Worm (Caenorhabditis elegans): ENCODE measurements around the gene H40L08.1.

- TF ChIP-seq ces-1 (GFP tag; optimal IDR thresholded peaks at IDR 0.05) (no peak), R02D3.7 (tag; optimal IDR thresholded peaks at IDR 0.05) (no peak), F10B5.3 (tag; optimal IDR thresholded peaks at IDR 0.05) (no peak)
These were observed 44.1 kb downstream of the H40L08.1 start for ce11 chrX:15039696-15040212.

Measured in whole organism, L4 larva.